Worm (Caenorhabditis elegans) whole organism, L3 larva: ENCODE results near the gene tbb-1.

Experiments
- R02D3.7 ChIP-seq: fragments of 150-350 bp; optimal IDR thresholded peaks from 2 replicates; lab custom pipeline; 2014; ENCODE audit warnings: missing biosample characterization, missing genetic modification characterization
- aly-2 ChIP-seq: fragments of 150-350 bp; optimal IDR thresholded peaks from 2 replicates; lab custom pipeline; 2014; ENCODE audit warnings: missing biosample characterization, missing genetic modification characterization
- ceh-82 ChIP-seq: fragments of 150-350 bp; optimal IDR thresholded peaks from 2 replicates; lab custom pipeline; 2014; ENCODE audit warnings: missing biosample characterization, missing genetic modification characterization
- elt-2 ChIP-seq: sonication (generic microtip); optimal IDR thresholded peaks from 2 replicates; lab custom pipeline; 2016; ENCODE audit warnings: missing genetic modification reagents, mild to moderate bottlenecking, missing genetic modification characterization, missing compliant biosample characterization
- fkh-10 ChIP-seq: sonication (generic microtip); optimal IDR thresholded peaks from 2 replicates; lab custom pipeline; 2017; ENCODE audit warnings: missing biosample characterization, missing genetic modification reagents, missing genetic modification characterization
- fos-1 ChIP-seq: fragments of 150-350 bp; optimal IDR thresholded peaks from 2 replicates; lab custom pipeline; 2014; ENCODE audit warnings: missing biosample characterization, missing genetic modification characterization
- mdl-1 ChIP-seq: fragments of 150-350 bp; optimal IDR thresholded peaks from 2 replicates; lab custom pipeline; 2014; ENCODE audit warnings: missing biosample characterization, missing genetic modification characterization
- nhr-77 ChIP-seq: fragments of 150-350 bp; optimal IDR thresholded peaks from 2 replicates; lab custom pipeline; 2014; ENCODE audit warnings: missing biosample characterization, missing genetic modification characterization
- unc-39 ChIP-seq: sonication (generic microtip); optimal IDR thresholded peaks from 4 replicates; lab custom pipeline; 2017; ENCODE audit warnings: missing biosample characterization, missing genetic modification characterization
- unc-62 ChIP-seq: fragments of 150-350 bp; sonication (generic microtip); optimal IDR thresholded peaks from 4 replicates; lab custom pipeline; 2014; ENCODE audit warnings: missing biosample characterization, missing genetic modification reagents, missing genetic modification characterization
- zag-1 ChIP-seq: fragments of 150-350 bp; optimal IDR thresholded peaks from 2 replicates; lab custom pipeline; 2014; ENCODE audit warnings: missing biosample characterization, missing genetic modification characterization

ce11 chrIII:10754379-10754778 lies 12.1 kb upstream of the tbb-1 start:
- TF ChIP-seq nhr-77 (no peak), R02D3.7 (no peak), aly-2 (no peak), mdl-1 (tag; lab: Kevin White, UChicago) (no peak), unc-39 (tag; lab: Kevin White, UChicago) (no peak), elt-2 (tag; lab: Kevin White, UChicago) (no peak), zag-1 (no peak), fos-1 (tag; lab: Kevin White, UChicago) (no peak), ceh-82 (tag; lab: Kevin White, UChicago) (no peak), unc-62 (GFP tag; lab: Kevin White, UChicago) (no peak), fkh-10 (GFP tag; lab: Kevin White, UChicago) (no peak)
